Worm (Caenorhabditis elegans) whole organism, late embryonic: ENCODE measurements around the gene ntl-4.

Experiments used
- C08G9.2 ChIP-seq: sonication (generic microtip); optimal IDR thresholded peaks from 2 replicates; lab custom pipeline; 2016; ENCODE audit warnings: mild to moderate bottlenecking, missing genetic modification characterization, moderate library complexity, missing compliant biosample characterization
- K02D7.2 ChIP-seq: sonication (generic microtip); optimal IDR thresholded peaks from 2 replicates; lab custom pipeline; 2017; ENCODE audit warnings: mild to moderate bottlenecking, missing genetic modification characterization, missing compliant biosample characterization
- T23F11.4 ChIP-seq: fragments of 200-800 bp; sonication (Bioruptor generic); optimal IDR thresholded peaks from 2 replicates; lab custom pipeline; 2018; ENCODE audit warnings: mild to moderate bottlenecking, missing genetic modification characterization, missing compliant biosample characterization
- Y22D7AL.16 ChIP-seq: sonication (generic microtip); optimal IDR thresholded peaks from 2 replicates; lab custom pipeline; 2016; ENCODE audit warnings: missing genetic modification characterization, missing compliant biosample characterization
- ahr-1 ChIP-seq: sonication (generic microtip); optimal IDR thresholded peaks from 2 replicates; lab custom pipeline; 2016; ENCODE audit warnings: missing genetic modification characterization, missing compliant biosample characterization
- ama-1 ChIP-seq: fragments of 150-350 bp; optimal IDR thresholded peaks from 2 replicates; lab custom pipeline; 2014
- ceh-14 ChIP-seq: sonication (generic microtip); optimal IDR thresholded peaks from 2 replicates; lab custom pipeline; 2016; ENCODE audit warnings: missing genotype, missing genetic modification characterization, missing compliant biosample characterization
- ceh-19 ChIP-seq: fragments of 200-800 bp; sonication (Bioruptor generic); optimal IDR thresholded peaks from 2 replicates; lab custom pipeline; 2018; ENCODE audit warnings: mild to moderate bottlenecking, missing genetic modification characterization, missing compliant biosample characterization
- ceh-2 ChIP-seq: sonication (generic microtip); optimal IDR thresholded peaks from 2 replicates; lab custom pipeline; 2016; ENCODE audit warnings: missing genotype, missing genetic modification characterization, missing compliant biosample characterization
- ceh-30 ChIP-seq: fragments of 150-350 bp; optimal IDR thresholded peaks from 2 replicates; lab custom pipeline; 2014; ENCODE audit warnings: missing biosample characterization, missing genetic modification characterization
- ceh-31 ChIP-seq: sonication (generic microtip); optimal IDR thresholded peaks from 2 replicates; lab custom pipeline; 2016; ENCODE audit warnings: missing genetic modification characterization, missing compliant biosample characterization
- ceh-45 ChIP-seq: fragments of 200-800 bp; sonication (Bioruptor generic); IDR thresholded peaks from 2 replicates; pipeline ENCODE4 v1.3.6; 2022; ENCODE audit warnings: missing genetic modification reagents, missing genetic modification characterization, missing compliant biosample characterization
- ceh-9 ChIP-seq: sonication (generic microtip); optimal IDR thresholded peaks from 2 replicates; lab custom pipeline; 2016; ENCODE audit warnings: mild to moderate bottlenecking, missing genetic modification characterization, inconsistent platforms, missing compliant biosample characterization
- che-1 ChIP-seq: sonication (generic microtip); optimal IDR thresholded peaks from 2 replicates; lab custom pipeline; 2016; ENCODE audit warnings: mild to moderate bottlenecking, missing genetic modification characterization, missing compliant biosample characterization
- dmd-4 ChIP-seq: sonication (generic microtip); optimal IDR thresholded peaks from 2 replicates; lab custom pipeline; 2016; ENCODE audit warnings: borderline replicate concordance, missing genetic modification characterization, missing compliant biosample characterization
- dve-1 ChIP-seq: sonication (generic microtip); optimal IDR thresholded peaks from 2 replicates; lab custom pipeline; 2017; ENCODE audit warnings: antibody characterized with exemption, mild to moderate bottlenecking, missing genetic modification characterization, missing compliant biosample characterization
- elt-4 ChIP-seq: sonication (generic microtip); optimal IDR thresholded peaks from 2 replicates; lab custom pipeline; 2016; ENCODE audit warnings: missing genetic modification characterization, missing compliant biosample characterization
- fkh-10 ChIP-seq: fragments of 150-350 bp; optimal IDR thresholded peaks from 2 replicates; lab custom pipeline; 2014; ENCODE audit warnings: missing biosample characterization, missing genetic modification reagents, missing genetic modification characterization
- fkh-6 ChIP-seq: sonication (generic microtip); optimal IDR thresholded peaks from 2 replicates; lab custom pipeline; 2016; ENCODE audit warnings: missing genetic modification characterization, missing compliant biosample characterization
- hlh-30 ChIP-seq: sonication (generic microtip); optimal IDR thresholded peaks from 2 replicates; lab custom pipeline; 2017; ENCODE audit warnings: antibody characterized with exemption, missing genetic modification characterization, missing compliant biosample characterization; ENCODE audit not compliant: insufficient read depth
- hlh-6 ChIP-seq: sonication (generic microtip); optimal IDR thresholded peaks from 2 replicates; lab custom pipeline; 2016; ENCODE audit warnings: missing genotype, missing genetic modification characterization, missing compliant biosample characterization
- hlh-8 ChIP-seq: sonication (generic microtip); optimal IDR thresholded peaks from 2 replicates; lab custom pipeline; 2016; ENCODE audit warnings: missing genotype, missing genetic modification characterization, missing compliant biosample characterization
- lim-6 ChIP-seq: sonication (generic microtip); optimal IDR thresholded peaks from 2 replicates; lab custom pipeline; 2016; ENCODE audit warnings: missing genetic modification characterization, missing compliant biosample characterization
- lin-11 ChIP-seq: fragments of 200-800 bp; sonication (Bioruptor generic); optimal IDR thresholded peaks from 2 replicates; lab custom pipeline; 2018; ENCODE audit warnings: mild to moderate bottlenecking, missing genetic modification characterization, missing compliant biosample characterization
- madf-2 ChIP-seq: sonication (generic microtip); optimal IDR thresholded peaks from 2 replicates; lab custom pipeline; 2017; ENCODE audit warnings: missing genetic modification characterization, missing compliant biosample characterization
- nhr-11 ChIP-seq: fragments of 150-350 bp; optimal IDR thresholded peaks from 2 replicates; lab custom pipeline; 2014; ENCODE audit warnings: missing biosample characterization, missing genetic modification characterization
- nhr-232 ChIP-seq: sonication (generic microtip); optimal IDR thresholded peaks from 2 replicates; lab custom pipeline; 2016; ENCODE audit warnings: missing genetic modification characterization, missing compliant biosample characterization
- pag-3 ChIP-seq: sonication (generic microtip); optimal IDR thresholded peaks from 2 replicates; lab custom pipeline; 2016; ENCODE audit warnings: missing compliant biosample characterization, missing genetic modification characterization, borderline replicate concordance
- pha-4 ChIP-seq: fragments of 150-350 bp; optimal IDR thresholded peaks from 2 replicates; lab custom pipeline; 2018; ENCODE audit warnings: missing biosample characterization, missing genetic modification reagents, missing genetic modification characterization
- pqm-1 ChIP-seq: sonication (generic microtip); optimal IDR thresholded peaks from 2 replicates; lab custom pipeline; 2016; ENCODE audit warnings: missing genetic modification characterization, missing compliant biosample characterization
- pros-1 ChIP-seq: fragments of 150-350 bp; optimal IDR thresholded peaks from 2 replicates; lab custom pipeline; 2014; ENCODE audit warnings: missing biosample characterization, missing genetic modification reagents, missing genetic modification characterization
- ref-2 ChIP-seq: sonication (generic microtip); optimal IDR thresholded peaks from 2 replicates; lab custom pipeline; 2016; ENCODE audit warnings: missing genetic modification characterization, missing compliant biosample characterization
- rnt-1 ChIP-seq: sonication (generic microtip); optimal IDR thresholded peaks from 2 replicates; lab custom pipeline; 2016; ENCODE audit warnings: missing genetic modification characterization, missing compliant biosample characterization
- sox-2 ChIP-seq: fragments of 200-800 bp; sonication (Bioruptor generic); IDR thresholded peaks from 2 replicates; pipeline ENCODE4 v1.3.6; 2022; ENCODE audit warnings: missing genetic modification reagents, missing genetic modification characterization, missing compliant biosample characterization
- sox-4 ChIP-seq: sonication (generic microtip); optimal IDR thresholded peaks from 2 replicates; lab custom pipeline; 2017; ENCODE audit warnings: mild to moderate bottlenecking, missing genetic modification characterization, inconsistent platforms, missing compliant biosample characterization
- syd-9 ChIP-seq: sonication (generic microtip); optimal IDR thresholded peaks from 2 replicates; lab custom pipeline; 2016; ENCODE audit warnings: mild to moderate bottlenecking, missing genetic modification characterization, moderate library complexity, missing compliant biosample characterization
- tbx-2 ChIP-seq: sonication (generic microtip); optimal IDR thresholded peaks from 2 replicates; lab custom pipeline; 2016; ENCODE audit warnings: missing genetic modification characterization, missing compliant biosample characterization
- unc-42 ChIP-seq: sonication (generic microtip); optimal IDR thresholded peaks from 2 replicates; lab custom pipeline; 2016; ENCODE audit warnings: missing genotype, missing genetic modification characterization, missing compliant biosample characterization
- zip-5 ChIP-seq: sonication (generic microtip); optimal IDR thresholded peaks from 2 replicates; lab custom pipeline; 2016; ENCODE audit warnings: missing genetic modification characterization, missing compliant biosample characterization

The ntl-4 gene

ce11 chrIV:7917881-7918280 is 7.5 kb downstream of the ntl-4 start:
- TF ChIP-seq ceh-14 (tag; lab: Kevin White, UChicago): no peak
- no peak for TF ChIP-seq lin-11
- no peak for TF ChIP-seq dmd-4 (tag; lab: Kevin White, UChicago)
- TF ChIP-seq lim-6: no peak
- TF ChIP-seq che-1 (tag; lab: Kevin White, UChicago): no peak
- TF ChIP-seq ceh-30 (tag; lab: Kevin White, UChicago): no peak
- no peak for TF ChIP-seq ceh-9 (tag; lab: Kevin White, UChicago)
- TF ChIP-seq madf-2 (tag; lab: Kevin White, UChicago): no peak
- no peak for TF ChIP-seq dve-1 (tag; lab: Kevin White, UChicago)
- TF ChIP-seq hlh-30 (tag; lab: Kevin White, UChicago): no peak
- TF ChIP-seq pha-4 (tag; lab: Kevin White, UChicago): no peak
- TF ChIP-seq ceh-2 (tag; lab: Kevin White, UChicago): no peak
- TF ChIP-seq K02D7.2 (tag; lab: Kevin White, UChicago): no peak
- no peak for TF ChIP-seq ahr-1 (tag; lab: Kevin White, UChicago)
- TF ChIP-seq pros-1 (tag; lab: Kevin White, UChicago): no peak

- TF ChIP-seq nhr-232: no peak
- TF ChIP-seq zip-5: no peak
- no peak for TF ChIP-seq pag-3 (tag; lab: Kevin White, UChicago)
- TF ChIP-seq hlh-6 (tag; lab: Kevin White, UChicago): no peak
- TF ChIP-seq hlh-30 (tag; lab: Kevin White, UChicago): no peak
- no peak for TF ChIP-seq hlh-8 (tag; lab: Kevin White, UChicago)
- no peak for TF ChIP-seq sox-4
- no peak for TF ChIP-seq sox-2 (GFP tag; lab: Robert Waterston, UW)
- no peak for TF ChIP-seq dmd-4 (tag; lab: Kevin White, UChicago)
- no peak for TF ChIP-seq elt-4 (tag; lab: Kevin White, UChicago)
- no peak for TF ChIP-seq pros-1 (tag; lab: Kevin White, UChicago)
- no peak for TF ChIP-seq tbx-2 (tag; lab: Kevin White, UChicago)
- TF ChIP-seq ceh-19 (GFP tag; lab: Kevin White, UChicago): no peak
- TF ChIP-seq fkh-6: no peak
- no peak for TF ChIP-seq fkh-10
- TF ChIP-seq nhr-11 (tag; lab: Kevin White, UChicago): no peak
Measured at ce11 chrIV:7920126-7920525, 9.8 kb downstream of the ntl-4 start, which contains the start of gene C49H3.16. C49H3.16 (plus strand) TSS chrIV:7920426.

ce11 chrIV:7923982-7924480 is 13.7 kb downstream of the ntl-4 start, which contains the start of the genes xpo-3 and C49H3.3:
xpo-3 (minus strand) TSS chrIV:7924032.
C49H3.3 (plus strand) TSS chrIV:7924350.
- no peak for TF ChIP-seq ceh-45
- no peak for TF ChIP-seq pag-3 (tag; lab: Kevin White, UChicago)
- peak; percentile 3 for TF ChIP-seq hlh-30 (tag; lab: Kevin White, UChicago)
- peak; percentile 51 for TF ChIP-seq unc-42 (tag; lab: Kevin White, UChicago)
- no peak for TF ChIP-seq syd-9
- no peak for TF ChIP-seq T23F11.4 (GFP tag; lab: Kevin White, UChicago)
- TF ChIP-seq ceh-31 (tag; lab: Kevin White, UChicago): peak; percentile 14
- TF ChIP-seq, all 69 proteins: peak for 3

- TF ChIP-seq madf-2 (tag; lab: Kevin White, UChicago): no peak
- TF ChIP-seq pqm-1 (tag; lab: Kevin White, UChicago): no peak
- no peak for TF ChIP-seq rnt-1 (tag; lab: Kevin White, UChicago)
- no peak for TF ChIP-seq hlh-6 (tag; lab: Kevin White, UChicago)
- peak; percentile 51 for TF ChIP-seq elt-4 (tag; lab: Kevin White, UChicago)
- TF ChIP-seq T23F11.4 (GFP tag; lab: Kevin White, UChicago): no peak
- no peak for TF ChIP-seq ref-2
- peak; percentile 9 for TF ChIP-seq ama-1 (lab: Kevin White, UChicago)
- no peak for TF ChIP-seq C08G9.2 (tag; lab: Kevin White, UChicago)
- TF ChIP-seq Y22D7AL.16 (tag; lab: Kevin White, UChicago): no peak
Measured at ce11 chrIV:7924975-7925828, 14.8 kb downstream of the ntl-4 start.
